Worm (Caenorhabditis elegans) whole organism, L1 larva: ENCODE measurements around the gene acr-2.

Experiments used
- C04F5.9 ChIP-seq: sonication (generic microtip); optimal IDR thresholded peaks from 2 replicates; lab custom pipeline; 2016; ENCODE audit warnings: missing genetic modification characterization, missing compliant biosample characterization
- C34B4.2 ChIP-seq: sonication (generic microtip); optimal IDR thresholded peaks from 2 replicates; lab custom pipeline; 2017; ENCODE audit warnings: mild to moderate bottlenecking, missing genetic modification characterization, missing compliant biosample characterization
- F16B12.6 ChIP-seq: fragments of 150-350 bp; optimal IDR thresholded peaks from 2 replicates; lab custom pipeline; 2014; ENCODE audit warnings: missing biosample characterization, missing genetic modification characterization
- aha-1 ChIP-seq: fragments of 150-350 bp; optimal IDR thresholded peaks from 2 replicates; lab custom pipeline; 2014; ENCODE audit warnings: missing biosample characterization, missing genetic modification characterization
- aly-2 ChIP-seq: fragments of 150-350 bp; optimal IDR thresholded peaks from 2 replicates; lab custom pipeline; 2014; ENCODE audit warnings: missing biosample characterization, missing genetic modification characterization
- ama-1 ChIP-seq: fragments of 150-350 bp; optimal IDR thresholded peaks from 2 replicates; lab custom pipeline; 2014
- blmp-1 ChIP-seq: fragments of 150-350 bp; optimal IDR thresholded peaks from 2 replicates; lab custom pipeline; 2014; ENCODE audit warnings: missing biosample characterization, missing genetic modification characterization
- ceh-63 ChIP-seq: fragments of 200-800 bp; sonication (Bioruptor generic); optimal IDR thresholded peaks from 2 replicates; lab custom pipeline; 2018; ENCODE audit warnings: mild to moderate bottlenecking, missing genetic modification characterization, missing compliant biosample characterization
- ceh-8 ChIP-seq: fragments of 200-800 bp; sonication (Bioruptor generic); optimal IDR thresholded peaks from 2 replicates; lab custom pipeline; 2018; ENCODE audit warnings: mild to moderate bottlenecking, missing genetic modification characterization, moderate library complexity, missing compliant biosample characterization
- ceh-82 ChIP-seq, 3 experiments: fragments of 150-350 bp in 1 of 3; sonication (generic microtip) in 2 of 3; optimal IDR thresholded peaks; 2 replicates each; lab custom pipeline; 2014 to 2017; ENCODE audit warnings: missing biosample characterization in 3 of 3, missing genetic modification characterization in 3 of 3
- dsc-1 ChIP-seq: sonication (generic microtip); optimal IDR thresholded peaks from 2 replicates; lab custom pipeline; 2016; ENCODE audit warnings: mild to moderate bottlenecking, missing genetic modification characterization, missing compliant biosample characterization
- efl-1 ChIP-seq, 4 experiments: fragments of 150-350 bp; optimal IDR thresholded peaks in 3 of 4; peaks in 1 of 4; 1 replicate in 1 of 4; 2 replicates in 3 of 4; lab custom pipeline; 2014; ENCODE audit warnings: missing biosample characterization in 2 of 4, missing genetic modification characterization in 2 of 4, missing genetic modification reagents in 2 of 4
- egl-27 ChIP-seq, 2 experiments: fragments of 150-350 bp in 1 of 2; sonication (generic microtip); optimal IDR thresholded peaks; 3 replicates each; lab custom pipeline; 2017 to 2018; ENCODE audit warnings: missing biosample characterization in 2 of 2, missing genetic modification characterization in 2 of 2, missing genetic modification reagents in 2 of 2
- elt-2 ChIP-seq: sonication (generic microtip); optimal IDR thresholded peaks from 2 replicates; lab custom pipeline; 2016; ENCODE audit warnings: missing genetic modification characterization, mild to moderate bottlenecking, inconsistent platforms, missing compliant biosample characterization, missing genetic modification reagents
- elt-3 ChIP-seq, 6 experiments: fragments of 150-350 bp in 1 of 6; sonication (generic microtip); optimal IDR thresholded peaks; 2 replicates each; lab custom pipeline; 2017 to 2018; ENCODE audit warnings: missing biosample characterization in 6 of 6, missing genetic modification characterization in 6 of 6, inconsistent platforms in 1 of 6
- ets-5 ChIP-seq: fragments of 200-800 bp; sonication (Bioruptor generic); IDR thresholded peaks from 2 replicates; pipeline ENCODE4 v1.3.6; 2022; ENCODE audit warnings: missing genetic modification characterization, missing compliant biosample characterization
- fkh-10 ChIP-seq: sonication (generic microtip); optimal IDR thresholded peaks from 2 replicates; lab custom pipeline; 2017; ENCODE audit warnings: missing biosample characterization, missing genetic modification reagents, missing genetic modification characterization
- fkh-4 ChIP-seq: sonication (generic microtip); optimal IDR thresholded peaks from 2 replicates; lab custom pipeline; 2016; ENCODE audit warnings: missing compliant biosample characterization, missing genetic modification characterization, borderline replicate concordance
- hpl-2 ChIP-seq: fragments of 150-350 bp; optimal IDR thresholded peaks from 2 replicates; lab custom pipeline; 2014; ENCODE audit warnings: missing biosample characterization, missing genetic modification reagents, missing genetic modification characterization
- isw-1 ChIP-seq: fragments of 200-800 bp; sonication (Bioruptor generic); IDR thresholded peaks from 2 replicates; pipeline ENCODE4 v1.3.6; 2022; ENCODE audit warnings: missing genetic modification characterization, missing compliant biosample characterization
- jun-1 ChIP-seq: fragments of 150-350 bp; optimal IDR thresholded peaks from 2 replicates; lab custom pipeline; 2014; ENCODE audit warnings: missing biosample characterization, missing genetic modification reagents, missing genetic modification characterization
- lin-13 ChIP-seq: fragments of 150-350 bp; optimal IDR thresholded peaks from 2 replicates; lab custom pipeline; 2014; ENCODE audit warnings: missing biosample characterization, missing genetic modification reagents, missing genetic modification characterization
- lir-3 ChIP-seq: sonication (generic microtip); optimal IDR thresholded peaks from 2 replicates; lab custom pipeline; 2016; ENCODE audit warnings: mild to moderate bottlenecking, missing genetic modification characterization, moderate library complexity, missing compliant biosample characterization; ENCODE audit not compliant: poor library complexity
- lsy-2 ChIP-seq, 2 experiments: fragments of 150-350 bp; optimal IDR thresholded peaks; 2 replicates each; lab custom pipeline; 2014; ENCODE audit warnings: missing biosample characterization in 2 of 2, missing genetic modification characterization in 2 of 2
- mab-9 ChIP-seq: fragments of 200-800 bp; sonication (Bioruptor generic); IDR thresholded peaks from 2 replicates; pipeline ENCODE4 v1.3.6; 2022; ENCODE audit warnings: missing genetic modification reagents, missing genetic modification characterization, missing compliant biosample characterization
- mdl-1 ChIP-seq, 2 experiments: fragments of 150-350 bp; optimal IDR thresholded peaks; 2 replicates each; lab custom pipeline; 2014 to 2017; ENCODE audit warnings: missing biosample characterization in 2 of 2, missing genetic modification characterization in 2 of 2, inconsistent platforms in 1 of 2
- mep-1 ChIP-seq: fragments of 150-350 bp; optimal IDR thresholded peaks from 2 replicates; lab custom pipeline; 2014; ENCODE audit warnings: missing biosample characterization, missing genetic modification characterization
- nhr-19 ChIP-seq: fragments of 200-800 bp; sonication (Bioruptor generic); conservative IDR thresholded peaks from 2 replicates; pipeline ENCODE4 v1.3.6; 2022; ENCODE audit warnings: missing genetic modification characterization, missing compliant biosample characterization
- nhr-28 ChIP-seq: fragments of 150-350 bp; optimal IDR thresholded peaks from 2 replicates; lab custom pipeline; 2014; ENCODE audit warnings: missing biosample characterization, missing genetic modification characterization
- nhr-47 ChIP-seq: sonication (generic microtip); optimal IDR thresholded peaks from 2 replicates; lab custom pipeline; 2016; ENCODE audit warnings: mild to moderate bottlenecking, missing genetic modification characterization, moderate library complexity, missing compliant biosample characterization
- nhr-71 ChIP-seq: sonication (generic microtip); optimal IDR thresholded peaks from 2 replicates; lab custom pipeline; 2016; ENCODE audit warnings: mild to moderate bottlenecking, missing genetic modification characterization, moderate library complexity, missing compliant biosample characterization
- nhr-76 ChIP-seq: sonication (generic microtip); optimal IDR thresholded peaks from 2 replicates; lab custom pipeline; 2017; ENCODE audit warnings: missing biosample characterization, missing genetic modification characterization
- nhr-77 ChIP-seq: fragments of 150-350 bp; optimal IDR thresholded peaks from 2 replicates; lab custom pipeline; 2014; ENCODE audit warnings: missing biosample characterization, missing genetic modification characterization
- nhr-84 ChIP-seq: sonication (generic microtip); optimal IDR thresholded peaks from 2 replicates; lab custom pipeline; 2017; ENCODE audit warnings: missing biosample characterization, missing genetic modification characterization
- nhr-85 ChIP-seq: sonication (generic microtip); peaks from one replicate; lab custom pipeline; 2016; ENCODE audit warnings: missing genetic modification characterization, inconsistent platforms, missing compliant biosample characterization
- pag-3 ChIP-seq: sonication (generic microtip); optimal IDR thresholded peaks from 2 replicates; lab custom pipeline; 2017; ENCODE audit warnings: missing genetic modification characterization, mild to moderate bottlenecking, missing compliant biosample characterization, antibody characterized with exemption, borderline replicate concordance; ENCODE audit not compliant: insufficient read depth
- pax-3 ChIP-seq: fragments of 200-800 bp; sonication (Bioruptor generic); optimal IDR thresholded peaks from 2 replicates; lab custom pipeline; 2018; ENCODE audit warnings: mild to moderate bottlenecking, missing genetic modification characterization, moderate library complexity, missing compliant biosample characterization
- pqm-1 ChIP-seq: sonication (generic microtip); optimal IDR thresholded peaks from 3 replicates; lab custom pipeline; 2017; ENCODE audit warnings: missing biosample characterization, missing genetic modification characterization
- rnt-1 ChIP-seq: sonication (generic microtip); optimal IDR thresholded peaks from 2 replicates; lab custom pipeline; 2016; ENCODE audit warnings: mild to moderate bottlenecking, missing genetic modification characterization, moderate library complexity, missing compliant biosample characterization
- snpc-4 ChIP-seq: fragments of 150-350 bp; optimal IDR thresholded peaks from 2 replicates; lab custom pipeline; 2014; ENCODE audit warnings: missing biosample characterization, missing genetic modification characterization
- snu-23 ChIP-seq: sonication (generic microtip); optimal IDR thresholded peaks from 2 replicates; lab custom pipeline; 2016; ENCODE audit warnings: missing genetic modification characterization, missing compliant biosample characterization
- sox-4 ChIP-seq: sonication (generic microtip); optimal IDR thresholded peaks from 2 replicates; lab custom pipeline; 2016; ENCODE audit warnings: missing genetic modification characterization, missing compliant biosample characterization
- sptf-1 ChIP-seq: fragments of 150-350 bp; optimal IDR thresholded peaks from 2 replicates; lab custom pipeline; 2014; ENCODE audit warnings: missing biosample characterization, missing genetic modification characterization
- swsn-7 ChIP-seq: sonication (generic microtip); optimal IDR thresholded peaks from 2 replicates; lab custom pipeline; 2016; ENCODE audit warnings: missing genetic modification characterization, missing compliant biosample characterization
- unc-130 ChIP-seq: fragments of 150-350 bp; optimal IDR thresholded peaks from 2 replicates; lab custom pipeline; 2017; ENCODE audit warnings: missing biosample characterization, missing genetic modification characterization, inconsistent platforms
- unc-30 ChIP-seq: sonication (generic microtip); optimal IDR thresholded peaks from 2 replicates; lab custom pipeline; 2017; ENCODE audit warnings: missing biosample characterization, missing genetic modification characterization
- unc-98 ChIP-seq: fragments of 200-800 bp; sonication (Bioruptor generic); IDR thresholded peaks from 2 replicates; pipeline ENCODE4 v1.3.6; 2022; ENCODE audit warnings: missing genetic modification characterization, missing compliant biosample characterization
- vab-15 ChIP-seq: sonication (generic microtip); optimal IDR thresholded peaks from 2 replicates; lab custom pipeline; 2017; ENCODE audit warnings: missing genotype, mild to moderate bottlenecking, missing genetic modification characterization, missing compliant biosample characterization
- xbp-1 ChIP-seq: sonication (generic microtip); optimal IDR thresholded peaks from 2 replicates; lab custom pipeline; 2016; ENCODE audit warnings: missing genetic modification characterization, missing compliant biosample characterization
- zag-1 ChIP-seq: fragments of 150-350 bp; optimal IDR thresholded peaks from 2 replicates; lab custom pipeline; 2014; ENCODE audit warnings: missing biosample characterization, missing genetic modification characterization

acr-2 gene

DNA sequence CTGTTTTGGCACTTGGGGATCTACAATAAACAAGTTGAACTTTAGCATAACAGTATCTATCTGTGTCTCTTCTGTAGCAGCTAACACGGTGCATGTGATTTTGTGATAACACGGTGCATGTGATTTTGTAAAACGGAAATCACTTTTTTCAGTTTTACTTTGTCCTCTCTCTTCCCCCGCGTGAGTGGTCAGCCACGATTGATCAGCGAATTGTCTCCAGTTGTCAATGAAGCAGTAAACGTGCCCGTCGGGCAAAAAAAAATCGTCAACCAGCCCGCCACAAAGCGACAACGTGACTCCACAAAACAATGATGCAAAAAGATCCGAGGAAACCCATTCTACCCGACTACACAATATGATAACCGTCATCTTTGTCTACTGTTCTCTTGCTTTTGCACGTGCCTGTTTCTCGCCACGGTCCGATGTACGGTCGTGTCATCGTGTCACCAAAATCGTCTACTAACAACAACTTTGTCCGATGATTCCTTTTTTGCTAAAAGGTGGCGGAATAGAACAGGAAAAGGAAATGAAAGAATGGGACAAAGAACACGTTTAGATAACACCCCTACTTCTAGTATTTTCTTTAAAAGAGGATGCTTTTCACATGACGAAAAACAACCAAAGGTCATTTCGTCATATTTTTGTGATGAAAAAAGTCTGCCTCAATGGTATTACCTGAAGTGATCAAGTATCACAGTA is 46.9 kb downstream of the acr-2 start (continued):
- peak; percentile 85 for TF ChIP-seq unc-130 (tag; lab: Kevin White, UChicago)
- no peak for TF ChIP-seq ceh-63 (GFP tag; lab: Kevin White, UChicago)
- peak in 1 of 2 experiments; percentile 57 for TF ChIP-seq mdl-1 (tag; optimal IDR thresholded peaks at IDR 0.05; lab: Kevin White, UChicago)
- TF ChIP-seq rnt-1 (tag; lab: Kevin White, UChicago) = peak; percentile 44
- TF ChIP-seq pax-3 = no peak
- TF ChIP-seq swsn-7 (tag; lab: Kevin White, UChicago) = peak; percentile 8
- TF ChIP-seq mab-9 (GFP tag; lab: Robert Waterston, UW) = 0 out of 2 replicates have a peak, but pooled peaks have one; percentile 18
- TF ChIP-seq unc-30 = no peak
- TF ChIP-seq fkh-10 = no peak
- peak; percentile 94 for TF ChIP-seq elt-2 (tag; lab: Kevin White, UChicago)
- TF ChIP-seq vab-15 (tag; lab: Kevin White, UChicago) = peak; percentile 25
- TF ChIP-seq pqm-1 (tag; lab: Kevin White, UChicago) = no peak
- no peak for TF ChIP-seq unc-98 (GFP tag; lab: Robert Waterston, UW)

DNA sequence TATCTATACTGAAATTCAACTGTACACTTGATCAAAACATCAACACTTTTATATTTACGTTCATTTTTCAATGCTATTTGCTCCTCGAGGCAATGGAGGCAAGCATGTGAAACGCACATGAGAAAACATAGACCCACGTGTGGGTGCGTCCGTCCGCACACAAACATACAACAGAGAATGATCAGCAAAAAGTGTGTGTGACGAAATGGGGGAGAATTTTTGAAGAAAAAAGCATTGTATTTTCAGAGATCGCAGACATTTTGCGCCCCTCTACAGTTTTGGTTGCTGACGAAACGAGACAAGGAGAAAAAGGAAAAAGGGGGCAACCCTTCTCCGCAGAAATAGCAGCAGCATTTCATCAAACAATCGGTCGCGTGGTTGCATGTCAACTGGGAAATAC is 47.8 kb downstream of the acr-2 start:
- TF ChIP-seq xbp-1 (tag; lab: Kevin White, UChicago) (peak; percentile 85), jun-1 (tag; lab: Kevin White, UChicago) (peak; percentile 91), C04F5.9 (no peak), lsy-2 (tag; optimal IDR thresholded peaks at IDR 0.05; lab: Kevin White, UChicago) (peak; percentile 66 to 88), nhr-71 (peak; percentile 98), F16B12.6 (tag; lab: Kevin White, UChicago) (no peak), egl-27 (tag; optimal IDR thresholded peaks at IDR 0.05; lab: Kevin White, UChicago) (peak; percentile 91 to 92), C34B4.2 (tag; lab: Kevin White, UChicago) (no peak), nhr-84 (no peak), aha-1 (tag; lab: Kevin White, UChicago) (no peak), unc-30 (no peak), isw-1 (GFP tag; lab: Robert Waterston, UW) (no peak; the same call in 1 of the 2 replicates), efl-1 (optimal IDR thresholded peaks at IDR 0.05; lab: Kevin White, UChicago) (peak; percentile 45 to 47), efl-1 (GFP tag; optimal IDR thresholded peaks at IDR 0.05 in 1 of 2; lab: Kevin White, UChicago) (peak; percentile 14 to 86), snpc-4 (tag; lab: Kevin White, UChicago) (no peak), lir-3 (tag; lab: Kevin White, UChicago) (peak; percentile 2), swsn-7 (tag; lab: Kevin White, UChicago) (peak; percentile 90), elt-3 (tag; optimal IDR thresholded peaks at IDR 0.05; lab: Kevin White, UChicago) (peak in 4 of 6 experiments; percentile 36 to 93 (median 76)), pag-3 (tag; lab: Kevin White, UChicago) (no peak), nhr-77 (tag; lab: Kevin White, UChicago) (peak; percentile 93), sptf-1 (tag; lab: Kevin White, UChicago) (no peak), sox-4 (tag; lab: Kevin White, UChicago) (peak; percentile 69), ets-5 (GFP tag; lab: Robert Waterston, UW) (no peak), mep-1 (tag; lab: Kevin White, UChicago) (peak; percentile 85), lin-13 (GFP tag; lab: Kevin White, UChicago) (peak; percentile 62), zag-1 (no peak), blmp-1 (tag; lab: Kevin White, UChicago) (peak; percentile 91), dsc-1 (tag; lab: Kevin White, UChicago) (peak; percentile 34), snu-23 (GFP tag; lab: Kevin White, UChicago) (peak; percentile 94), nhr-47 (tag; lab: Kevin White, UChicago) (peak; percentile 87), ceh-8 (GFP tag; lab: Kevin White, UChicago) (peak; percentile 42), ceh-82 (tag; optimal IDR thresholded peaks at IDR 0.05; lab: Kevin White, UChicago) (peak; percentile 40 to 65 (median 57)), hpl-2 (GFP tag; lab: Kevin White, UChicago) (peak; percentile 73), nhr-28 (tag; lab: Kevin White, UChicago) (peak; percentile 20), fkh-4 (tag; lab: Kevin White, UChicago) (no peak), ama-1 (lab: Kevin White, UChicago) (peak; percentile 47), nhr-76 (tag; lab: Kevin White, UChicago) (peak; percentile 53), nhr-19 (GFP tag; lab: Robert Waterston, UW) (peak; percentile 97), unc-130 (tag; lab: Kevin White, UChicago) (peak; percentile 69), aly-2 (no peak), nhr-85 (tag; lab: Kevin White, UChicago) (peak; percentile 100)
